Worm (Caenorhabditis elegans): ENCODE data around the gene srx-129.

srx-129 gene

ce11 chrV:13848379-13848778 lies 14.3 kb downstream of the srx-129 start, which contains the start of gene srx-133:
Gene srx-133, plus strand, starts transcription at chrV:13848679.
- no peak for TF ChIP-seq C08G9.2 (tag; optimal IDR thresholded peaks at IDR 0.05)
- TF ChIP-seq pha-2 (tag; optimal IDR thresholded peaks at IDR 0.05), result no peak
- TF ChIP-seq pqm-1 (tag; optimal IDR thresholded peaks at IDR 0.05), result no peak
- no peak for TF ChIP-seq hlh-13 (GFP tag; optimal IDR thresholded peaks at IDR 0.05)
- TF ChIP-seq F13H6.1 (tag; optimal IDR thresholded peaks at IDR 0.05), result no peak
- TF ChIP-seq hlh-8 (tag; optimal IDR thresholded peaks at IDR 0.05), result no peak
- no peak for TF ChIP-seq ceh-2 (tag; optimal IDR thresholded peaks at IDR 0.05)
- no peak for TF ChIP-seq ahr-1 (tag; optimal IDR thresholded peaks at IDR 0.05)

ce11 chrV:13850170-13850569 lies 16.1 kb downstream of the srx-129 start, which contains the start of gene hpx-2:
Gene hpx-2, plus strand, starts transcription at chrV:13850470.
- TF ChIP-seq pax-1 (tag; optimal IDR thresholded peaks at IDR 0.05) (no peak), syd-9 (tag; optimal IDR thresholded peaks at IDR 0.05) (no peak)

- TF ChIP-seq npax-4 (tag; optimal IDR thresholded peaks at IDR 0.05) (no peak), pha-4 (tag; optimal IDR thresholded peaks at IDR 0.05) (no peak), hlh-30 (tag; optimal IDR thresholded peaks at IDR 0.05; ENCODE audit: insufficient read depth) (no peak), che-1 (tag; optimal IDR thresholded peaks at IDR 0.05) (no peak), ceh-18 (tag; optimal IDR thresholded peaks at IDR 0.05) (no peak), tbx-7 (tag; optimal IDR thresholded peaks at IDR 0.05) (no peak), syd-9 (tag; optimal IDR thresholded peaks at IDR 0.05) (no peak), odd-2 (tag; optimal IDR thresholded peaks at IDR 0.05) (no peak)
Observed at ce11 chrV:13854306-13854705, 20.3 kb downstream of the srx-129 start, which contains the start of gene ttr-21. Gene ttr-21, minus strand, starts transcription at chrV:13854405.

ce11 chrV:13856376-13856775 lies 22.3 kb downstream of the srx-129 start, which contains the start of gene srx-134:
Gene srx-134, minus strand, starts transcription at chrV:13856476.
- TF ChIP-seq zip-5 (tag; optimal IDR thresholded peaks at IDR 0.05) (no peak), npax-4 (tag; optimal IDR thresholded peaks at IDR 0.05) (no peak), hlh-6 (tag; optimal IDR thresholded peaks at IDR 0.05) (no peak), C38D4.7 (GFP tag; optimal IDR thresholded peaks at IDR 0.05) (no peak), ttx-3 (tag; optimal IDR thresholded peaks at IDR 0.05) (no peak), ceh-45 (GFP tag; IDR thresholded peaks at IDR 0.05) (no peak), ceh-30 (tag; optimal IDR thresholded peaks at IDR 0.05) (no peak), K09A11.1 (tag; optimal IDR thresholded peaks at IDR 0.05; ENCODE audit: insufficient read depth) (no peak), unc-42 (tag; optimal IDR thresholded peaks at IDR 0.05) (no peak), che-1 (tag; optimal IDR thresholded peaks at IDR 0.05) (no peak), ceh-48 (tag; optimal IDR thresholded peaks at IDR 0.05) (no peak), hlh-15 (tag; optimal IDR thresholded peaks at IDR 0.05) (no peak), hlh-8 (tag; optimal IDR thresholded peaks at IDR 0.05) (no peak), tbx-2 (tag; optimal IDR thresholded peaks at IDR 0.05) (no peak), dve-1 (tag; optimal IDR thresholded peaks at IDR 0.05) (no peak), ztf-16 (tag; optimal IDR thresholded peaks at IDR 0.05) (no peak), rnt-1 (tag; optimal IDR thresholded peaks at IDR 0.05) (no peak), fkh-6 (tag; optimal IDR thresholded peaks at IDR 0.05) (no peak), pha-2 (tag; optimal IDR thresholded peaks at IDR 0.05) (no peak), ceh-2 (tag; optimal IDR thresholded peaks at IDR 0.05) (no peak)

ce11 chrV:13857132-13857531 lies 23.1 kb downstream of the srx-129 start, which contains the start of gene srx-136:
Gene srx-136, plus strand, starts transcription at chrV:13857432.
- TF ChIP-seq ahr-1 (tag; optimal IDR thresholded peaks at IDR 0.05), result no peak

- TF ChIP-seq ceh-6 (GFP tag; optimal IDR thresholded peaks at IDR 0.05) (no peak), rnt-1 (tag; optimal IDR thresholded peaks at IDR 0.05) (no peak), lim-6 (tag; optimal IDR thresholded peaks at IDR 0.05) (no peak), hlh-15 (tag; optimal IDR thresholded peaks at IDR 0.05) (no peak), nfya-1 (tag; optimal IDR thresholded peaks at IDR 0.05) (no peak), elt-2 (tag; optimal IDR thresholded peaks at IDR 0.05) (no peak), C08G9.2 (tag; optimal IDR thresholded peaks at IDR 0.05) (no peak), ceh-34 (tag; optimal IDR thresholded peaks at IDR 0.05) (no peak), T23F11.4 (GFP tag; optimal IDR thresholded peaks at IDR 0.05) (no peak), ceh-19 (GFP tag; optimal IDR thresholded peaks at IDR 0.05) (no peak), sox-2 (GFP tag; IDR thresholded peaks at IDR 0.05) (no peak), ahr-1 (tag; optimal IDR thresholded peaks at IDR 0.05) (no peak), nhr-232 (tag; optimal IDR thresholded peaks at IDR 0.05) (no peak), pros-1 (tag; optimal IDR thresholded peaks at IDR 0.05) (no peak)
Observed at ce11 chrV:13858906-13859305, 24.9 kb downstream of the srx-129 start, which contains the start of gene srx-135. Gene srx-135, plus strand, starts transcription at chrV:13859206.
